Fruit fly (Drosophila melanogaster): ENCODE results near the gene barc.

- no peak for TF ChIP-seq pad (GFP tag; optimal IDR thresholded peaks at IDR 0.05)
- TF ChIP-seq toe (GFP tag; optimal IDR thresholded peaks at IDR 0.05): no peak
- no peak for TF ChIP-seq Clk (GFP tag; optimal IDR thresholded peaks at IDR 0.05)
- no peak for TF ChIP-seq CG7045 (GFP tag; optimal IDR thresholded peaks at IDR 0.05)
- TF ChIP-seq kay (GFP tag; ENCODE audit: borderline replicate concordance): no peak
- no peak for TF ChIP-seq cnc (optimal IDR thresholded peaks at IDR 0.05)
- TF ChIP-seq CG11617 (GFP tag; optimal IDR thresholded peaks at IDR 0.05): no peak
- no peak for TF ChIP-seq CG5204 (GFP tag; optimal IDR thresholded peaks at IDR 0.05)
- TF ChIP-seq bab1 (GFP tag; optimal IDR thresholded peaks at IDR 0.05): no peak
- TF ChIP-seq CG14711 (tag; optimal IDR thresholded peaks at IDR 0.05): no peak
- TF ChIP-seq Mnt (GFP tag; optimal IDR thresholded peaks at IDR 0.05): no peak
These were observed 15.9 kb downstream of the barc start for dm6 chr3L:21416921-21417447.
